Fruit fly (Drosophila melanogaster) whole organism, embryonic: Measurements from ENCODE around the gene CG11147.

Experiments used
- Abd-B ChIP-seq: fragments of 200-800 bp; sonication (Bioruptor generic); optimal IDR thresholded peaks from 2 replicates; lab custom pipeline; 2018; ENCODE audit warnings: missing biosample characterization, mild to moderate bottlenecking, missing genetic modification characterization, moderate library complexity
- Asciz ChIP-seq: fragments of 200-800 bp; sonication (Bioruptor generic); optimal IDR thresholded peaks from 2 replicates; lab custom pipeline; 2017; ENCODE audit warnings: missing biosample characterization, mild to moderate bottlenecking, missing genetic modification characterization, missing genetic modification reagents
- CG10543 ChIP-seq: fragments of 200-800 bp; sonication (Bioruptor generic); optimal IDR thresholded peaks from 3 replicates; lab custom pipeline; 2017; ENCODE audit warnings: missing biosample characterization, mild to moderate bottlenecking, missing genetic modification characterization, moderate library complexity
- CG11504 ChIP-seq: fragments of 200-800 bp; sonication (Bioruptor generic); optimal IDR thresholded peaks from 3 replicates; lab custom pipeline; 2019; ENCODE audit warnings: missing biosample characterization, mild to moderate bottlenecking, missing genetic modification characterization, moderate library complexity
- CG12769 ChIP-seq: fragments of 200-800 bp; sonication (Bioruptor generic); optimal IDR thresholded peaks from 2 replicates; lab custom pipeline; 2019; ENCODE audit warnings: missing biosample characterization, mild to moderate bottlenecking, missing genetic modification characterization, moderate library complexity
- CG13287 ChIP-seq: fragments of 200-800 bp; sonication (Bioruptor generic); IDR thresholded peaks from 2 replicates; pipeline ENCODE4 v1.3.6; 2022; ENCODE audit warnings: missing biosample characterization, missing genetic modification characterization; ENCODE audit not compliant: partially characterized antibody
- CG1529 ChIP-seq: fragments of 200-800 bp; sonication (Bioruptor generic); optimal IDR thresholded peaks from 3 replicates; lab custom pipeline; 2018; ENCODE audit warnings: missing biosample characterization, missing genetic modification characterization
- CG16813 ChIP-seq: fragments of 200-800 bp; sonication (Bioruptor generic); IDR thresholded peaks from 3 replicates; pipeline ENCODE4 v1.3.6; 2022; ENCODE audit warnings: missing biosample characterization, missing genetic modification characterization; ENCODE audit not compliant: partially characterized antibody
- CG17385 ChIP-seq: fragments of 200-800 bp; sonication (Bioruptor generic); optimal IDR thresholded peaks from 3 replicates; lab custom pipeline; 2018; ENCODE audit warnings: missing biosample characterization, mild to moderate bottlenecking, missing genetic modification characterization
- CG32532 ChIP-seq: fragments of 200-800 bp; sonication (Bioruptor generic); IDR thresholded peaks from 2 replicates; pipeline ENCODE4 v1.3.6; 2022; ENCODE audit warnings: missing biosample characterization, missing genetic modification characterization
- CG34224 ChIP-seq: fragments of 200-800 bp; sonication (Bioruptor generic); IDR thresholded peaks from 3 replicates; pipeline ENCODE4 v1.3.6; 2022; ENCODE audit warnings: missing biosample characterization, missing genetic modification characterization; ENCODE audit not compliant: partially characterized antibody
- CG42726 ChIP-seq: fragments of 200-800 bp; sonication (Bioruptor generic); IDR thresholded peaks from 2 replicates; pipeline ENCODE4 v1.3.6; 2022; ENCODE audit warnings: missing biosample characterization, missing genetic modification characterization; ENCODE audit not compliant: partially characterized antibody
- CG5953 ChIP-seq: fragments of 200-800 bp; sonication (Bioruptor generic); IDR thresholded peaks from 2 replicates; pipeline ENCODE4 v1.3.6; 2022; ENCODE audit warnings: missing biosample characterization, missing genetic modification characterization
- CG6175 ChIP-seq: fragments of 200-800 bp; sonication (Bioruptor generic); IDR thresholded peaks from 3 replicates; pipeline ENCODE4 v1.3.6; 2022; ENCODE audit warnings: missing biosample characterization, missing genetic modification characterization
- CG6254 ChIP-seq: fragments of 200-800 bp; sonication (Bioruptor generic); optimal IDR thresholded peaks from 3 replicates; lab custom pipeline; 2017; ENCODE audit warnings: mild to moderate bottlenecking, missing biosample characterization, missing genetic modification reagents, missing genetic modification characterization
- CG7556 ChIP-seq: fragments of 200-800 bp; sonication (Bioruptor generic); optimal IDR thresholded peaks from 2 replicates; lab custom pipeline; 2017; ENCODE audit warnings: missing biosample characterization, mild to moderate bottlenecking, missing genetic modification characterization
- CoRest ChIP-seq: fragments of 200-800 bp; sonication (Bioruptor generic); optimal IDR thresholded peaks from 3 replicates; lab custom pipeline; 2018; ENCODE audit warnings: missing biosample characterization, mild to moderate bottlenecking, missing genetic modification characterization, moderate library complexity
- D19B ChIP-seq: fragments of 200-800 bp; sonication (Bioruptor generic); optimal IDR thresholded peaks from 2 replicates; lab custom pipeline; 2017; ENCODE audit warnings: missing biosample characterization, mild to moderate bottlenecking, missing genetic modification characterization
- Doc3 ChIP-seq: fragments of 200-800 bp; sonication (Bioruptor generic); IDR thresholded peaks from 3 replicates; pipeline ENCODE4 v1.3.6; 2022; ENCODE audit warnings: missing biosample characterization, missing genetic modification characterization; ENCODE audit not compliant: partially characterized antibody
- E2f2 ChIP-seq: fragments of 200-800 bp; sonication (Bioruptor generic); IDR thresholded peaks from 2 replicates; pipeline ENCODE4 v1.3.6; 2022; ENCODE audit warnings: missing biosample characterization, missing genetic modification characterization
- GATAe ChIP-seq: fragments of 200-800 bp; sonication (Bioruptor generic); conservative IDR thresholded peaks from 2 replicates; pipeline ENCODE4 v1.3.6; 2022; ENCODE audit warnings: missing biosample characterization, missing genetic modification characterization
- H15 ChIP-seq: fragments of 200-800 bp; sonication (Bioruptor generic); IDR thresholded peaks from 3 replicates; pipeline ENCODE4 v1.3.6; 2022; ENCODE audit warnings: missing biosample characterization, missing genetic modification characterization
- Hr78 ChIP-seq, 2 experiments: fragments of 200-800 bp in 1 of 2; fragments of >200 bp in 1 of 2; sonication (Bioruptor generic) in 1 of 2; optimal IDR thresholded peaks; 2 replicates each; lab custom pipeline; 2017 to 2019; ENCODE audit warnings: missing biosample characterization in 2 of 2, missing genetic modification characterization in 2 of 2, mild to moderate bottlenecking in 1 of 2, moderate library complexity in 1 of 2
- Med ChIP-seq: fragments of 200-800 bp; sonication (Bioruptor generic); peaks from one replicate; lab custom pipeline; 2016; ENCODE audit warnings: missing biosample characterization, missing genetic modification characterization, mild to moderate bottlenecking, inconsistent platforms, moderate library complexity
- Side ChIP-seq: fragments of 200-800 bp; sonication (Bioruptor generic); optimal IDR thresholded peaks from 2 replicates; lab custom pipeline; 2016; ENCODE audit warnings: missing biosample characterization, missing genetic modification characterization
- Trl ChIP-seq, 3 experiments: fragments of >200 bp in 2 of 3; fragments of 200-800 bp in 1 of 3; sonication (Bioruptor generic) in 1 of 3; optimal IDR thresholded peaks; 2 replicates in 1 of 3; 3 replicates in 2 of 3; lab custom pipeline; 2016 to 2017; ENCODE audit warnings: missing biosample characterization in 1 of 3, missing genetic modification characterization in 1 of 3
- chinmo ChIP-seq: fragments of 200-800 bp; sonication (Bioruptor generic); IDR thresholded peaks from 4 replicates; pipeline ENCODE4 v1.3.6; 2022; ENCODE audit warnings: missing biosample characterization, missing genetic modification characterization; ENCODE audit not compliant: partially characterized antibody
- ci ChIP-seq: fragments of 200-800 bp; sonication (Bioruptor generic); IDR thresholded peaks from 3 replicates; pipeline ENCODE4 v1.3.6; 2022; ENCODE audit warnings: missing biosample characterization, missing genetic modification characterization
- cwo ChIP-seq: fragments of 200-800 bp; sonication (Bioruptor generic); optimal IDR thresholded peaks from 3 replicates; lab custom pipeline; 2017; ENCODE audit warnings: missing biosample characterization, missing genetic modification characterization, mild to moderate bottlenecking, moderate library complexity, missing genetic modification reagents
- en ChIP-seq: fragments of 200-800 bp; sonication (Bioruptor generic); optimal IDR thresholded peaks from 2 replicates; lab custom pipeline; 2016; ENCODE audit warnings: missing biosample characterization, missing genetic modification characterization
- ewg ChIP-seq: fragments of 200-800 bp; sonication (Bioruptor generic); optimal IDR thresholded peaks from 3 replicates; lab custom pipeline; 2017; ENCODE audit warnings: mild to moderate bottlenecking, missing biosample characterization, missing genetic modification reagents, missing genetic modification characterization
- ftz-f1 ChIP-seq: fragments of 200-800 bp; sonication (Bioruptor generic); optimal IDR thresholded peaks from 2 replicates; lab custom pipeline; 2016; ENCODE audit warnings: missing biosample characterization, missing genetic modification characterization
- grau ChIP-seq: fragments of 200-800 bp; optimal IDR thresholded peaks from 3 replicates; lab custom pipeline; 2019; ENCODE audit warnings: missing biosample characterization, mild to moderate bottlenecking, missing genetic modification characterization, moderate library complexity
- gt ChIP-seq: fragments of 200-800 bp; sonication (Bioruptor generic); IDR thresholded peaks from 2 replicates; pipeline ENCODE4 v1.3.6; 2022; ENCODE audit warnings: missing biosample characterization, missing genetic modification characterization
- hb ChIP-seq: fragments of 200-800 bp; sonication (Bioruptor generic); IDR thresholded peaks from 3 replicates; pipeline ENCODE4 v1.3.6; 2022; ENCODE audit warnings: missing biosample characterization, missing genetic modification characterization; ENCODE audit not compliant: partially characterized antibody
- hth ChIP-seq: fragments of >200 bp; optimal IDR thresholded peaks from 2 replicates; lab custom pipeline; 2017; ENCODE audit warnings: inconsistent platforms
- mam ChIP-seq: fragments of 200-800 bp; sonication (Bioruptor generic); optimal IDR thresholded peaks from 3 replicates; lab custom pipeline; 2016; ENCODE audit warnings: missing biosample characterization, missing genetic modification characterization
- otp ChIP-seq: fragments of 200-800 bp; sonication (Bioruptor generic); IDR thresholded peaks from 3 replicates; pipeline ENCODE4, ENCODE4 v1.3.6; 2022; ENCODE audit warnings: missing biosample characterization, missing genetic modification characterization
- pros ChIP-seq: fragments of 200-800 bp; sonication (Bioruptor generic); optimal IDR thresholded peaks from 3 replicates; lab custom pipeline; 2019; ENCODE audit warnings: missing biosample characterization, mild to moderate bottlenecking, missing genetic modification characterization, moderate library complexity
- sd ChIP-seq: fragments of 200-800 bp; sonication (Bioruptor generic); optimal IDR thresholded peaks from 3 replicates; lab custom pipeline; 2018; ENCODE audit warnings: missing biosample characterization, mild to moderate bottlenecking, missing genetic modification characterization, moderate library complexity
- sqz ChIP-seq: fragments of 200-800 bp; sonication (Bioruptor generic); optimal IDR thresholded peaks from 3 replicates; lab custom pipeline; 2018; ENCODE audit warnings: missing biosample characterization, mild to moderate bottlenecking, missing genetic modification characterization
- sr ChIP-seq: fragments of 200-800 bp; sonication (Bioruptor generic); IDR thresholded peaks from 3 replicates; pipeline ENCODE4 v1.3.6; 2022; ENCODE audit warnings: missing biosample characterization, missing genetic modification characterization
- tgo ChIP-seq: fragments of 200-800 bp; sonication (Bioruptor generic); IDR thresholded peaks from 3 replicates; pipeline ENCODE4 v1.3.6; 2022; ENCODE audit warnings: missing biosample characterization, missing genetic modification characterization
- tll ChIP-seq, 2 experiments: fragments of 200-800 bp in 1 of 2; fragments of >200 bp in 1 of 2; sonication (Bioruptor generic) in 1 of 2; optimal IDR thresholded peaks; 2 replicates each; lab custom pipeline; 2017 to 2019; ENCODE audit warnings: missing biosample characterization in 2 of 2, missing genetic modification characterization in 2 of 2, mild to moderate bottlenecking in 1 of 2, moderate library complexity in 1 of 2
- unc-4 ChIP-seq: fragments of 200-800 bp; sonication (Bioruptor generic); IDR thresholded peaks from 2 replicates; pipeline ENCODE4 v1.3.6; 2022; ENCODE audit warnings: missing biosample characterization, missing genetic modification characterization; ENCODE audit not compliant: partially characterized antibody
- z ChIP-seq: fragments of 200-800 bp; sonication (Bioruptor generic); IDR thresholded peaks from 3 replicates; pipeline ENCODE4 v1.3.6; 2022; ENCODE audit warnings: missing biosample characterization, missing genetic modification characterization

The CG11147 gene

DNA sequence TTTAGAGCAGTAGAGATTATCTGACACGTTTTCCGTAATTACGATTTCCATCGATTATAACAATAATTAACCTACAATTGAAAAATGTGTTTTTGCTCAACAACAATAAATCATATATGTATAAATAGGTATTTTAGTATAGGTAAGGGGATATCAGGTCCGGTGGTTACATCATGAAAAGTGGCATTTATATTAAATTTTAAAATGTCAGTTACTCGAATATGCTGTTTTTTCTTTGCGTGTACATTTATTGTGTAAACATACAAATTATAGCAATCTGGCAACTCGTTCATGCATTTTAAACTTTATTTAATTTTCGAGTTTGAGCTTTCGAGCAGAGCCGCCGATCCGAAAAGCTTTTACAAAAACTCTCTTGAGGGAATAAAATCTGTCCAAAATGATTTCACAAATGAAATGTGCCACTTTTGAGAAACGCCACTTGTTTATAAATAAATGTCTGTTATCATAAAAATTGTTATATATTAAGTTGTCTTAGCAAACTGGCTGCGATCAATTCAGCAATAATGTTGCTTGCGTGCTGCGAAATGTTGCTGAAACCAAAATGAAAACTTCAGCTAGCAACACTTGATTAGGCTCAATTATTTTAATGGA is 2.6 kb upstream of the CG11147 start (continued):
- TF ChIP-seq CG42726 = no peak
- TF ChIP-seq CG7556 = peak; percentile 16
- TF ChIP-seq grau (tag; lab: Kevin White, UChicago) = peak; percentile 26
- no peak for TF ChIP-seq Doc3
- TF ChIP-seq en (GFP tag; lab: Kevin White, UChicago) = no peak
- TF ChIP-seq ewg (GFP tag; lab: Kevin White, UChicago) = peak; percentile 7
- TF ChIP-seq Trl (optimal IDR thresholded peaks at IDR 0.05; lab: Kevin White, UChicago) = no peak
- TF ChIP-seq Trl (GFP tag; optimal IDR thresholded peaks at IDR 0.05; lab: Kevin White, UChicago) = no peak
- TF ChIP-seq, all 482 proteins: peak for 70

DNA sequence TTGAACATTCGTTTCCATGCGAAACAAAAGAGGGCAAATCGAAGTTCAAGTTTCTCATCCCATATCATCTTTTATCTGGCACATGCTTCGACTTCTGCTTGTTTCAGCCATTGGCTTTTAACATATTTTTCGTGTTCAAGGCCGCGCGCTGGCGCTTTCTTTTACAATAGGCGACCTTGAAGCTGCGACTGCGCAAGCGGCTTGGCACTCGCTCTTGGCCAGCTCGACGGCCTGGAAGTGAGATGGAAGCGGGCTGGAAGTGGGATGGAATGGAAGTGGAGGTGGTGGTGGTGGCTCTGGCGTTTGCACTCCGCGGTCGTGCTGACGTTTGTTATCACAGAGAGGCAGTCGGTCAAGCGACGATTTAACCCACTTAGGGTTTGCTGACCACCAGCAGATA is 1.4 kb upstream of the CG11147 start:
- TF ChIP-seq sd (tag; lab: Kevin White, UChicago) = no peak
- peak; percentile 13 for TF ChIP-seq pros
- no peak for TF ChIP-seq Side (GFP tag; lab: Kevin White, UChicago)
- TF ChIP-seq tgo (GFP tag; lab: Robert Waterston, UW) = no peak
- TF ChIP-seq CG6254 (GFP tag; lab: Kevin White, UChicago) = no peak
- no peak for TF ChIP-seq CG17385 (GFP tag; lab: Kevin White, UChicago)
- TF ChIP-seq ftz-f1 (GFP tag; lab: Kevin White, UChicago) = peak; percentile 70
- no peak for TF ChIP-seq CoRest (tag; lab: Kevin White, UChicago)
- no peak for TF ChIP-seq GATAe
- TF ChIP-seq CG34224 (GFP tag; lab: Robert Waterston, UW) = no peak
- no peak for TF ChIP-seq D19B (GFP tag; lab: Kevin White, UChicago)
- no peak for TF ChIP-seq E2f2 (GFP tag; lab: Robert Waterston, UW)
- TF ChIP-seq Abd-B (GFP tag; lab: Kevin White, UChicago) = no peak
- peak; percentile 74 for TF ChIP-seq CG12769 (tag; lab: Kevin White, UChicago)
- no peak for TF ChIP-seq unc-4 (GFP tag; lab: Robert Waterston, UW)
- TF ChIP-seq Hr78 (GFP tag; optimal IDR thresholded peaks at IDR 0.05; lab: Kevin White, UChicago) = no peak
- TF ChIP-seq gt (GFP tag; lab: Robert Waterston, UW) = no peak
- TF ChIP-seq mam (GFP tag; lab: Kevin White, UChicago) = no peak
- no peak for TF ChIP-seq H15 (GFP tag; lab: Robert Waterston, UW)
- no peak for TF ChIP-seq CG1529
- TF ChIP-seq, all 482 proteins: peak for 3

DNA sequence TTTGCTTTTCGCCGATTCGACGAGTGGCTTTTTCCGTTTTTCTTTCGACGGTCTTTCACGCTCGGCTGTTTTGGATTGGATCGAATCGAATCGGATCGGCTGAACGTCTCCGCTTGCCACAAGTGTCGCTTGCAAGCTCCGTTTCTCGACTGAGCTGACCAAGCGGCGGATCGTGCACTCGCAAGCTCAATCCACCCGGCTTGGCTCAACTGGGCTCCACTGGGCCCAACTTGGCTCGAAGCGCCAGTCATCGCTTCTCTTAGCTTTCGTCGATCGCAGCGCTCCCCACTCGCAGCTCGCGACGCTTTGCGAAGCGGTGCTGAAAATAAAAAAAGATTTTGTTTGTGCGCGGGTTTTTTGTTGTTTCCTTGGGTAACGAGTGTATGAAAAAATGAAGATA is 304 bp downstream of the CG11147 start:
- TF ChIP-seq chinmo (GFP tag; lab: Robert Waterston, UW) (peak; percentile 62; the same call in 1 of the 4 replicates), CG6175 (GFP tag; lab: Robert Waterston, UW) (peak; percentile 43; the same call in 1 of the 3 replicates), Asciz (GFP tag; lab: Kevin White, UChicago) (no peak), CG32532 (peak; percentile 40; the same call in 1 of the 2 replicates), CG13287 (GFP tag; lab: Robert Waterston, UW) (peak; percentile 12; the same call in 1 of the 2 replicates), tll (GFP tag; optimal IDR thresholded peaks at IDR 0.05; lab: Kevin White, UChicago) (no peak), hth (lab: Kevin White, UChicago) (no peak), CG12769 (tag; lab: Kevin White, UChicago) (peak; percentile 23), ci (0 out of 3 replicates have a peak, but pooled peaks have one; percentile 33), CG16813 (GFP tag; lab: Robert Waterston, UW) (no peak), sqz (GFP tag; lab: Kevin White, UChicago) (peak; percentile 29), CG11504 (tag; lab: Kevin White, UChicago) (peak; percentile 9), hb (GFP tag; lab: Robert Waterston, UW) (0 out of 3 replicates have a peak, but pooled peaks have one; percentile 37), sr (no peak), cwo (GFP tag; lab: Kevin White, UChicago) (no peak), Med (GFP tag; lab: Kevin White, UChicago) (peak; percentile 9), CG10543 (peak; percentile 12), z (GFP tag; lab: Robert Waterston, UW) (peak; percentile 66; the same call in 1 of the 3 replicates), otp (0 out of 3 replicates have a peak, but pooled peaks have one; percentile 20), CG5953 (GFP tag; lab: Robert Waterston, UW) (0 out of 2 replicates have a peak, but pooled peaks have one; percentile 7)
